Worm (Caenorhabditis elegans) whole organism, midembryonic: ENCODE results near the gene ssl-1.

Experiments
- T22C8.4 ChIP-seq: fragments of 200-800 bp; sonication (Bioruptor generic); IDR thresholded peaks from 2 replicates; pipeline ENCODE4 v1.3.6; 2022; ENCODE audit warnings: missing genetic modification characterization, missing compliant biosample characterization
- cog-1 ChIP-seq: sonication (generic microtip); optimal IDR thresholded peaks from 2 replicates; lab custom pipeline; 2016; ENCODE audit warnings: missing genetic modification characterization, missing compliant biosample characterization
- flt-1 ChIP-seq: fragments of 200-800 bp; sonication (Bioruptor generic); IDR thresholded peaks from 2 replicates; pipeline ENCODE4 v1.3.6; 2022; ENCODE audit warnings: missing genetic modification characterization, missing compliant biosample characterization
- klf-2 ChIP-seq: fragments of 200-800 bp; sonication (Bioruptor generic); conservative IDR thresholded peaks from 2 replicates; pipeline ENCODE4 v1.3.6; 2022; ENCODE audit warnings: missing genetic modification reagents, missing genetic modification characterization, missing compliant biosample characterization
- med-1 ChIP-seq: sonication (generic microtip); optimal IDR thresholded peaks from 2 replicates; lab custom pipeline; 2017; ENCODE audit warnings: missing genetic modification characterization, mild to moderate bottlenecking, missing compliant biosample characterization, antibody characterized with exemption, missing genetic modification reagents; ENCODE audit not compliant: insufficient read depth
- ref-1 ChIP-seq: fragments of 200-800 bp; sonication (Bioruptor generic); conservative IDR thresholded peaks from 2 replicates; pipeline ENCODE4 v1.3.6; 2022; ENCODE audit warnings: missing genetic modification reagents, missing genetic modification characterization, missing compliant biosample characterization
- tab-1 ChIP-seq: fragments of 200-800 bp; sonication (Bioruptor generic); IDR thresholded peaks from 2 replicates; pipeline ENCODE4 v1.3.6; 2022; ENCODE audit warnings: missing genetic modification characterization, missing compliant biosample characterization
- ztf-23 ChIP-seq: fragments of 200-800 bp; sonication (Bioruptor generic); IDR thresholded peaks from 2 replicates; pipeline ENCODE4 v1.3.6; 2022; ENCODE audit warnings: missing genetic modification reagents, missing genetic modification characterization, missing compliant biosample characterization
- ztf-29 ChIP-seq: fragments of 200-800 bp; sonication (Bioruptor generic); IDR thresholded peaks from 2 replicates; pipeline ENCODE4 v1.3.6; 2022; ENCODE audit warnings: missing genetic modification reagents, missing genetic modification characterization, missing compliant biosample characterization

Gene ssl-1

DNA sequence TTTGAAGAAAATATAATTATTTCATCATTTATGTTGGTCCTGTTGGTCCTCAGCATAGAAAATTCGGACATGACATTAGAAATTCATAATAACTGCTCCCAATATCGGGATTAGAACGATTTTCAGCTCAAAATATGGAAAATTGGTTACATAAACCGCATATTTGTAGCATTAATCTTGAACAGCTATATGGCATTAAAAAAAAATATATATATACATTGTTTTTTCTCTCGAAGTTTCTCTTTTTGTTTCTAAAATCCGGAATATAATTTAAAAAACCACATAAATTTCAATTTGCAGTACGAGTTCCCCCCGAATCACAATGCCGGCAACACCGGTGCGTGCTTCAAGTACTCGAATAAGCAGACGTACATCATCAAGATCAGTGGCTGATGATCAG lies at the start of gene ssl-1:
ssl-1 (plus strand) TSS at position 301 of the 400 bp plus-strand sequence.
- TF ChIP-seq ztf-29 (GFP tag; lab: Robert Waterston, UW) (no peak), med-1 (GFP tag; lab: Kevin White, UChicago) (no peak), cog-1 (tag; lab: Kevin White, UChicago) (no peak), T22C8.4 (GFP tag; lab: Robert Waterston, UW) (no peak), flt-1 (GFP tag; lab: Robert Waterston, UW) (no peak), klf-2 (GFP tag; lab: Robert Waterston, UW) (no peak), ref-1 (GFP tag; lab: Robert Waterston, UW) (no peak), tab-1 (no peak), ztf-23 (GFP tag; lab: Robert Waterston, UW) (no peak)

- no peak for TF ChIP-seq cog-1 (tag; lab: Kevin White, UChicago)
- TF ChIP-seq klf-2 (GFP tag; lab: Robert Waterston, UW), result no peak
- no peak for TF ChIP-seq med-1 (GFP tag; lab: Kevin White, UChicago)
- TF ChIP-seq T22C8.4 (GFP tag; lab: Robert Waterston, UW), result no peak
- TF ChIP-seq tab-1, result no peak
- TF ChIP-seq ztf-23 (GFP tag; lab: Robert Waterston, UW), result no peak
- TF ChIP-seq ztf-29 (GFP tag; lab: Robert Waterston, UW), result no peak
- TF ChIP-seq flt-1 (GFP tag; lab: Robert Waterston, UW), result no peak
- TF ChIP-seq ref-1 (GFP tag; lab: Robert Waterston, UW), result no peak
Measured at ce11 chrIII:12668821-12669220, 45.5 kb upstream of the ssl-1 start.

DNA sequence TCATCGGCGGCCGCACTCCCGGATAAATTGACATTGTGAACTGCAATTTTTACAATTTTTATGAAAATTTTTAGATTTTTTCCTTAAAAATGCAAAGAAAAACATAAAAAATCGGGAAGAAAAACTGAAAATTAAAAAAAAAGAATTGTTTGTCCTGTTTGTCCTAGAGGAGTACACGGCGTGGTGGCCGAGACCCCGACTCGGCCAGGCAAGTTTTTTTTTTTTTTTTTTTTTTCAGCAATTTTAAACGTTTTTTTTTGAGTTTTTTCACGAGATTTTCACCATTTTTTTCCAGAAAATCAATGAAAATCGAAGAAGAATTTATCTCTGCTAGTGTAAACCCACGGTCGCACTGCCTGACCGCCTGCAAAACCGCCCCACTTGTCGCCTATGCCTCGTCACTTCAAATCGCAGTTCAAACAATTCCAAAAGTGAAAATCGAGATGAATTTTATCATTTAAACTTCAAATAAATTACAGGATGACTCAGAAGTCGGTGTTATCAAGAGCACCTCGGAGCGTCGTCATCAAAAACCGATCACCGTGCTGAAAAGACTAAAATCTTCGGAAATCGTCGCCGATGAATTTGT lies 40.9 kb upstream of the ssl-1 start, which contains the start of the genes taf-7.2 and elpc-2:
taf-7.2 (minus strand) TSS at position 42 of the 589 bp plus-strand sequence.
elpc-2 (plus strand) TSS at position 296 of the 589 bp plus-strand sequence.
- TF ChIP-seq ztf-23 (GFP tag; lab: Robert Waterston, UW) (peak; percentile 69; the same call in 1 of the 2 replicates), ref-1 (GFP tag; lab: Robert Waterston, UW) (no peak), tab-1 (no peak), klf-2 (GFP tag; lab: Robert Waterston, UW) (no peak), med-1 (GFP tag; lab: Kevin White, UChicago) (no peak), flt-1 (GFP tag; lab: Robert Waterston, UW) (0 out of 2 replicates have a peak, but pooled peaks have one; percentile 21), cog-1 (tag; lab: Kevin White, UChicago) (no peak), ztf-29 (GFP tag; lab: Robert Waterston, UW) (no peak)

DNA sequence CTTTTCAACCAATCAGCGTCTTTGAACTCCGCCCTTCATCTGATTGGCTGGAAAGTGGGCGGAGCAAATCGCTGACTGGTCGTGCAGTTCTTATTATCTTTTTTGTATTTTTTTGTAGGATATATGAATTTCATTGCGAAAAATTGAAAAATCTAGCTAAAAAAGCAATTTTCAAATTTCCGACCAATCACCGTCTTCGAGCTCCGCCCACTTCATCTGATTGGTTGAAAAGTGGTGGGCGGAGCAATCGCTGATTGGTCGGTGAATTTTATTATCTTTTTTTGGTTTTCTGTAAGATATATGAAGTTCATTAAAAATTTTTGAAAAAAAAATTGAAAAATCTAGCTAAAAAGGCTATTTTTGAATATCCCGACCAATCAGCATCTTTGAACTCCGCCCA lies 34.1 kb upstream of the ssl-1 start:
- TF ChIP-seq cog-1 (tag; lab: Kevin White, UChicago) (no peak), ztf-23 (GFP tag; lab: Robert Waterston, UW) (no peak), tab-1 (no peak), T22C8.4 (GFP tag; lab: Robert Waterston, UW) (no peak), med-1 (GFP tag; lab: Kevin White, UChicago) (no peak), flt-1 (GFP tag; lab: Robert Waterston, UW) (no peak), klf-2 (GFP tag; lab: Robert Waterston, UW) (no peak), ztf-29 (GFP tag; lab: Robert Waterston, UW) (no peak), ref-1 (GFP tag; lab: Robert Waterston, UW) (no peak)

- TF ChIP-seq ref-1 (GFP tag; lab: Robert Waterston, UW) (no peak), ztf-23 (GFP tag; lab: Robert Waterston, UW) (peak; percentile 48; the same call in 1 of the 2 replicates)
Measured at ce11 chrIII:12685372-12686298, 28.7 kb upstream of the ssl-1 start.

DNA sequence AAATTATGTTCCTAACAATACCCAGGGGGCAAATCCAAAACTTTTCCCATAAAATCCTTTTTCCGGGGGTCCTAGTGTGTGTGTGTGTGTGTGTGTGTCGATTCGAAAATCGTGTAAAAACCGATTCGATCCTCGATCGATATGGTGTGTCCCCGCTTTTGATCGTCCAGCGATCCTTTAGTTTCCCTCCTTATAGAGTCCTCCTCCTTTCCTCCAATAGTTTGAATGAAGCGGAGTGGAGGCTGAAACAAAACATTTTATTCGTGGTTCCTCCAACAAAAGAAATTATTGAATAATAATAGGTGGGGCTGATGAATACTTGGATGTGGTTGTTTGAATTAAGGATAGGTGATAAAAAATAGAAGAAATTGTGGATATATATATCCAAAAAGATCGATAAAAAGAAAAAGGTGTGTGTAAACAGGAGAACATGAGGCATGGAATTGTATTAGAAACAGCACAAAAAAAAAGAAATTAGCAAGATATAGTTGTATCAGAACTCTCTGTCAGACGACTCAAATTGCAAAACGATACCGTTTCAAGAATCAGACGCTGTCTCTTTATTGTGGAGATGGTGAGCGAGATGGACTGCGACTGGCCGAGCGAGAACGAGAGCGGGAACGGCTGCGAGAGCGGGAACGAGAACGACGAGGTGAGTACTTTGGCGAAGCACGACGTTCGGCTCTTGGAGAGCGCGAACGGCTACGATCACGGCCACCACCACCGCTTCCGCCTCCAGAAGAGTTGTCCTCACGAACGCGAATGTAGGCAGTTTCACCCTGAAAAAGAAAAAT lies 27.7 kb upstream of the ssl-1 start:
- TF ChIP-seq ztf-29 (GFP tag; lab: Robert Waterston, UW) (no peak), flt-1 (GFP tag; lab: Robert Waterston, UW) (0 out of 2 replicates have a peak, but pooled peaks have one; percentile 24), klf-2 (GFP tag; lab: Robert Waterston, UW) (no peak)

ce11 chrIII:12687382-12687781 lies 27.0 kb upstream of the ssl-1 start:
- TF ChIP-seq T22C8.4 (GFP tag; lab: Robert Waterston, UW) (no peak), ref-1 (GFP tag; lab: Robert Waterston, UW) (no peak), flt-1 (GFP tag; lab: Robert Waterston, UW) (peak; percentile 63; the same call in 1 of the 2 replicates), tab-1 (no peak)

DNA sequence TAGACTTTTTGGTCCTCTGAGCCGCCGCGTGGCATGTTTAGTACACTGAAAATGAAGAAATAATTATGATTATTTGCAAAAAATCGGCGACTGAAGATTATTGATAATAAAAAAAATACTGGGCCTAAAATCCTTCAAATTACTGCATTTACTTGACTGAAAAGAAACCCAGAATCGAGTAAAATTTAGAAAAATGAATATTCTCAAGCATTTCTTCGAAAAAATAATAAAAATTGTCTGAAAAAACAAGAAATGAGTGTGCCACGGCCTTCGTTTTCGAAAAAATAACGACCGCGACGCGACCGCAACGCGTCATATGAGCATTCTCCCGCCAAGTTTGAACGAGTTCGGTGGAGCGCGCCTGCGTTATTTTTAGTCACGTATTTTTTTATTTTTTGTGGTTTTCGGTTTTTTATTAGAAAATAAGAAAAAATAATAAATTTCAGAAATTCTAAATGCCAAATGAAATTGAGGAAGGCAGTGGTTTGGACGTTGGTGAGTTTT lies 26.4 kb upstream of the ssl-1 start, which contains the start of the genes rsp-3 and spin-4:
rsp-3 (minus strand) TSS at position 51 of the 504 bp plus-strand sequence.
spin-4 (plus strand) TSS at position 447 of the 504 bp plus-strand sequence.
- TF ChIP-seq cog-1 (tag; lab: Kevin White, UChicago), result peak; percentile 42
- no peak for TF ChIP-seq ztf-29 (GFP tag; lab: Robert Waterston, UW)
- no peak for TF ChIP-seq flt-1 (GFP tag; lab: Robert Waterston, UW)
